Worm (Caenorhabditis elegans) whole organism, young adult: ENCODE results near the gene ubh-2.
A peak's percentile ranks its signal among the peaks of the same experiment; 100 is the strongest.

Experiments
- B0019.2 ChIP-seq: fragments of 200-800 bp; sonication (Bioruptor generic); conservative IDR thresholded peaks from 2 replicates; pipeline ENCODE4 v1.3.6; 2022; ENCODE audit warnings: missing genetic modification reagents, missing genetic modification characterization, missing compliant biosample characterization
- B0035.1 ChIP-seq: sonication (generic microtip); optimal IDR thresholded peaks from 2 replicates; lab custom pipeline; 2016; ENCODE audit warnings: missing genetic modification characterization, mild to moderate bottlenecking, missing compliant biosample characterization, missing genotype, missing genetic modification reagents
- B0336.3 ChIP-seq: fragments of 200-800 bp; sonication (Bioruptor generic); IDR thresholded peaks from 2 replicates; pipeline ENCODE4 v1.3.6; 2022; ENCODE audit warnings: missing genetic modification characterization, missing compliant biosample characterization
- F57A8.1 ChIP-seq: fragments of 200-800 bp; sonication (Bioruptor generic); optimal IDR thresholded peaks from 2 replicates; lab custom pipeline; 2018; ENCODE audit warnings: mild to moderate bottlenecking, missing genetic modification characterization, moderate library complexity, missing compliant biosample characterization
- K12H6.12 ChIP-seq: fragments of 200-800 bp; sonication (Bioruptor generic); optimal IDR thresholded peaks from 2 replicates; lab custom pipeline; 2018; ENCODE audit warnings: mild to moderate bottlenecking, missing genetic modification characterization, missing compliant biosample characterization
- T26A5.8 ChIP-seq: sonication (generic microtip); optimal IDR thresholded peaks from 2 replicates; lab custom pipeline; 2016; ENCODE audit warnings: missing genetic modification characterization, missing compliant biosample characterization
- Y53G8AR.9 ChIP-seq: fragments of 200-800 bp; sonication (Bioruptor generic); conservative IDR thresholded peaks from 2 replicates; pipeline ENCODE4 v1.3.6; 2022; ENCODE audit warnings: missing genetic modification reagents, missing genetic modification characterization, missing compliant biosample characterization
- Y56A3A.18 ChIP-seq: fragments of 200-800 bp; sonication (Bioruptor generic); IDR thresholded peaks from 2 replicates; pipeline ENCODE4 v1.3.6; 2022; ENCODE audit warnings: missing genetic modification reagents, missing genetic modification characterization, missing compliant biosample characterization
- atf-7 ChIP-seq: sonication (generic microtip); optimal IDR thresholded peaks from 2 replicates; lab custom pipeline; 2017; ENCODE audit warnings: mild to moderate bottlenecking, missing genetic modification characterization, missing compliant biosample characterization
- cebp-2 ChIP-seq: fragments of 200-800 bp; sonication (Bioruptor generic); IDR thresholded peaks from 2 replicates; pipeline ENCODE4 v1.3.6; 2022; ENCODE audit warnings: missing genetic modification characterization, missing compliant biosample characterization
- ceh-58 ChIP-seq: fragments of 200-800 bp; sonication (Bioruptor generic); IDR thresholded peaks from 2 replicates; pipeline ENCODE4 v1.3.6; 2022; ENCODE audit warnings: missing genetic modification characterization, missing compliant biosample characterization
- ceh-91 ChIP-seq: fragments of 200-800 bp; sonication (Bioruptor generic); IDR thresholded peaks from 2 replicates; pipeline ENCODE4 v1.3.6; 2022; ENCODE audit warnings: missing genetic modification reagents, missing genetic modification characterization, missing compliant biosample characterization
- dox-1 ChIP-seq: fragments of 200-800 bp; sonication (Bioruptor generic); IDR thresholded peaks from 2 replicates; pipeline ENCODE4 v1.3.6; 2022; ENCODE audit warnings: missing genetic modification reagents, missing genetic modification characterization, missing compliant biosample characterization
- dpff-1 ChIP-seq: sonication (generic microtip); optimal IDR thresholded peaks from 2 replicates; lab custom pipeline; 2017; ENCODE audit warnings: mild to moderate bottlenecking, missing genetic modification characterization, missing compliant biosample characterization
- egl-44 ChIP-seq: fragments of 200-800 bp; sonication (Bioruptor generic); IDR thresholded peaks from 2 replicates; pipeline ENCODE4 v1.3.6; 2022; ENCODE audit warnings: missing genetic modification reagents, missing genetic modification characterization, missing compliant biosample characterization
- hsf-1 ChIP-seq: fragments of 200-800 bp; sonication (Bioruptor generic); IDR thresholded peaks from 2 replicates; pipeline ENCODE4 v1.3.6; 2022; ENCODE audit warnings: missing genetic modification reagents, missing genetic modification characterization, missing compliant biosample characterization
- let-607 ChIP-seq, 2 experiments: fragments of 200-800 bp in 1 of 2; sonication (Bioruptor generic) in 1 of 2; sonication (generic microtip) in 1 of 2; optimal IDR thresholded peaks; 2 replicates each; lab custom pipeline; 2016 to 2018; ENCODE audit warnings: mild to moderate bottlenecking in 2 of 2, missing compliant biosample characterization in 2 of 2, missing genetic modification characterization in 2 of 2, moderate library complexity in 2 of 2, missing genotype in 1 of 2
- lin-54 ChIP-seq: fragments of 200-800 bp; sonication (Bioruptor generic); optimal IDR thresholded peaks from 2 replicates; lab custom pipeline; 2018; ENCODE audit warnings: mild to moderate bottlenecking, missing genetic modification characterization, missing compliant biosample characterization
- madf-10 ChIP-seq: sonication (generic microtip); optimal IDR thresholded peaks from 2 replicates; lab custom pipeline; 2016; ENCODE audit warnings: mild to moderate bottlenecking, missing genetic modification characterization, missing compliant biosample characterization
- madf-3 ChIP-seq: fragments of 200-800 bp; sonication (Bioruptor generic); IDR thresholded peaks from 2 replicates; pipeline ENCODE4 v1.3.6; 2022; ENCODE audit warnings: missing genetic modification reagents, missing genetic modification characterization, missing compliant biosample characterization
- madf-8 ChIP-seq: fragments of 200-800 bp; sonication (Bioruptor generic); conservative IDR thresholded peaks from 2 replicates; pipeline ENCODE4 v1.3.6; 2022; ENCODE audit warnings: missing genetic modification reagents, missing genetic modification characterization, missing compliant biosample characterization
- nfyb-1 ChIP-seq: fragments of 200-800 bp; sonication (Bioruptor generic); IDR thresholded peaks from 2 replicates; pipeline ENCODE4 v1.3.6; 2022; ENCODE audit warnings: missing genetic modification reagents, missing genetic modification characterization, missing compliant biosample characterization
- nhr-80 ChIP-seq: sonication (generic microtip); optimal IDR thresholded peaks from 2 replicates; lab custom pipeline; 2016; ENCODE audit warnings: missing genetic modification characterization, missing compliant biosample characterization
- nhr-90 ChIP-seq: sonication (generic microtip); optimal IDR thresholded peaks from 2 replicates; lab custom pipeline; 2016; ENCODE audit warnings: missing genotype, mild to moderate bottlenecking, missing genetic modification characterization, missing compliant biosample characterization
- pha-4 ChIP-seq: fragments of 150-350 bp; sonication (generic microtip); optimal IDR thresholded peaks from 2 replicates; lab custom pipeline; 2014; ENCODE audit warnings: missing biosample characterization, missing genetic modification reagents, missing genetic modification characterization
- sptf-2 ChIP-seq: fragments of 200-800 bp; sonication (Bioruptor generic); optimal IDR thresholded peaks from 2 replicates; lab custom pipeline; 2018; ENCODE audit warnings: mild to moderate bottlenecking, missing genetic modification characterization, missing compliant biosample characterization
- xnd-1 ChIP-seq: sonication (generic microtip); optimal IDR thresholded peaks from 2 replicates; lab custom pipeline; 2016; ENCODE audit warnings: missing genotype, missing genetic modification reagents, missing genetic modification characterization, missing compliant biosample characterization
- ztf-25 ChIP-seq: fragments of 200-800 bp; sonication (Bioruptor generic); IDR thresholded peaks from 2 replicates; pipeline ENCODE4 v1.3.6; 2022; ENCODE audit warnings: missing genetic modification reagents, missing genetic modification characterization, missing compliant biosample characterization

The ubh-2 gene

DNA sequence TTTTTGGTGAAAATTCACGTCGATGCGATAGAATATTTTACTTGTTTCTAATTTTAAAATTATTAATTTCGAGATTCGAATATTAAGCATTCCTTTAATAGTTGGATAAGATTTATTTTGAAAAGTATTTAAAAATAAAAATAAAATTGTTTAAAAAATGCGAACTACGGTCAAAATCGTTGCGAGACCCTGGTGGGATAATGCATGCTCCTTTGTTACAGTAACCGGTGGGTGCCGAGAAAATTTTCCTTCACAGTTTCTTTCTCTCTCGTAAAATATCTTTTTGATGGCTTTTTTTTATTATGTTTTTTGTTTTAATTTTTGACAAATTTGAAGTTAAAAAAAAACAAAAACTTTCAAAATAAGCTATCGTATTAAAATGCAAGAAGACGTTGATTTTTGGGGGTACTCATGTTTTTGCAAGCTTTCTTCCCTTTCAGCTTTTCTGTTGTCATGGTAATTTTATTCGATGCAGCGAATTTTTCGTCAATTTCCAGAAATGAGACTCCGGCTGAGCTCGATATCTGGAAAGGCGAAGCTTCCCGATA, 12.9 kb downstream of the ubh-2 start, which contains the start of gene dgtr-1 (continued):
- peak; percentile 77 for TF ChIP-seq madf-8 (GFP tag; lab: Robert Waterston, UW)
- TF ChIP-seq ceh-91 (GFP tag; lab: Robert Waterston, UW) = peak; percentile 67

DNA sequence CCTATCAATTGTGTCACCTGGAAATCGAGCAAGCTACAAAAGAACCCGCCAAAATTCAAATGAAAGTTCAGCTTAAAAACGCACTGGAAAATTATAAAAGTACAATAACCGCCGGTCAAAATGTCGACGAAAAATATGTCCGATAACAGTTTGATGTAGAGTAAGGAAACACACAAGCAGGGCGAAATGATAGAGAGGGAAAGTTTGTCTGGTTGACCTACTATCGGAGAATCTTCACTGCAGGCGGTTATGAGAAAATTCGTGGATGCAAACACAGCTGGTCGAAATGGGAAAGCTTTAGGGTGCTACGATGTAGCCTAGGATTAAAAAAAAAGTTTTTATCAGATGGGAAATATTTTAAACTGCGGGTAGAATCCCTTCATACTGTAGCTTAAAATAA, 14.3 kb downstream of the ubh-2 start:
- TF ChIP-seq dpff-1 (tag; lab: Kevin White, UChicago) = no peak
- TF ChIP-seq lin-54 (GFP tag; lab: Kevin White, UChicago) = no peak
- peak; percentile 26 for TF ChIP-seq nhr-80 (tag; lab: Kevin White, UChicago)
- TF ChIP-seq T26A5.8 (tag; lab: Kevin White, UChicago) = no peak

DNA sequence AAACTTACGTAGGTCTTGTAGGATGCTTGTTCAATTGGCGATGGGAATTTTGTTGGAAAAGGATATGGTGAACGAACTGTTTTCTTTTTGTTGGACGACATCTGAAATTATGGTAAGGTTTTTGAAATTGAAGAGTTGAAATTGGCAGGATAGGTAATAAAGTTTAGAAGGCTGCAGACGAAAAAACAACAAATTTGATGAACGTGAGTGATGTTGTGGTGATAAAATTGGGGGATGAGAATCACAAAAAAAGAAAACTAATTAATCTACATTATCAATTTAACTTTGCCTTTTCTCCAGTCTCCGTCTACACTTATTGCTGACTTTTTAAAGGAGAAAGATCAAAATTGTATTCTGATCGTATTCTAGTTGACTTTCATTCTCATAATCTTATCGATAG, 15.8 kb downstream of the ubh-2 start, which contains the start of gene cpt-6:
TSS of gene cpt-6 (minus strand) at position 101 of the 400 bp plus-strand sequence.
- TF ChIP-seq B0336.3 (GFP tag; lab: Robert Waterston, UW) = no peak
- TF ChIP-seq, all 124 proteins: peak for 0

DNA sequence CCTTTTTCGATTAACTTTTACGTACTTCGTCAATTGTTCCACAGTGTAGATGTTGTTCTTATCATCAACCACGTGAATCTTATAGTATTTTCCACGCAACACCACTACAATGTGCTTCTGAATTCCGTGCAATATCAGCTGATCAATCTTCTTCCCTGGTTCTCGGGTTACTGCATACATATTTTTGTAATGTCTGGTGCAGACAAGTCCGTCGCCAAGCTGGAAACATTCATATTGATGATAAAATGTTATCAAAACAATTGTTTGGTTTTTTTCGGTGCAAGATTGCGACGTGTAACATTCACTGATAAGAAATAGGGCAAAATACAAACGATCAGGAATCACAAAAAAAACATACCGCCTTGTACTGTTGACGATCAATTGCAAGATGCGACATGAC, 17.1 kb downstream of the ubh-2 start:
- TF ChIP-seq xnd-1 (tag; lab: Kevin White, UChicago) = no peak
- TF ChIP-seq nhr-80 (tag; lab: Kevin White, UChicago) = peak; percentile 65

DNA sequence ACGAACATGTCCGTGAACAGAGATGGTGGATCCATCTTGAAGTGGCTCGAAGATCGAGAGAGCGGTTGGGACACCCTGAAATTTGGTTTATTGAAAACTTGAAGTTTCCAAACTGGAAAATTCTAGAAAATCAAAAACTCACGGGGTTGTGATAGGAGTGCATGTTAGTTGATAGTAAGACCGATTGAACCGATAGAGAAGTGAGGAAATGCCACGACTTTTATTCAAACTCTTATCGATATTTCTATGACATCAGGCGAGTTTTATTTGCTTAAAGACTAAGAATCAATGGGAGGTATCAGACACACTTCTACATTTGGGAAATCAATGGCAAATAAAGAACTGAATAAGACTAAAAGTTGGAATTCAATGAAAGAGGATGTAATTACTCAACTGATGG, 20.8 kb downstream of the ubh-2 start, which contains the start of gene lec-10:
TSS of gene lec-10 (minus strand) at position 272 of the 400 bp plus-strand sequence.
- TF ChIP-seq B0019.2 (no peak), madf-3 (GFP tag; lab: Robert Waterston, UW) (no peak), atf-7 (tag; lab: Kevin White, UChicago) (peak; percentile 55), ztf-25 (GFP tag; lab: Robert Waterston, UW) (no peak), B0035.1 (tag; lab: Kevin White, UChicago) (no peak), nhr-80 (tag; lab: Kevin White, UChicago) (peak; percentile 84), dox-1 (GFP tag; lab: Robert Waterston, UW) (0 out of 2 replicates have a peak, but pooled peaks have one; percentile 4), hsf-1 (peak; percentile 60; the same call in 1 of the 2 replicates)

DNA sequence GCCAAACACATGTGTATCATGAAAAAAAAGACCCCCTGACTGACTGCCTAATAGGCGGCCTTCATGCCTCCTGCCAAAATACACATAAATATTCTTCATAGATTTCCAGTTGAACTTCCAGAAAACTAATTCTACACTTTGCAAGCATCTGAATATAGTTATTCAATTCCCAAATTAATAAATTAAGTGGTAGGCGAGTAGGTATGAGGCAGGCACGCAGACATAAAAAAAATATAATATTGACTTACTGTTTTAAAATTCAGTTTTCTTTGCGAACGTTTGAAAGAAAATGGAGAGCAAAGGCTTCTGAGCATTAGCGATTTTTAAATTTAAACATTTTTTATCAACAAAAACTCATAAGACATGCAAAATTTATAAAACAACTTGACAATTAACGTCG, 21.7 kb downstream of the ubh-2 start:
- TF ChIP-seq pha-4 (no peak), cebp-2 (GFP tag; lab: Robert Waterston, UW) (0 out of 2 replicates have a peak, but pooled peaks have one; percentile 30), ceh-58 (GFP tag; lab: Robert Waterston, UW) (no peak), nhr-90 (tag; lab: Kevin White, UChicago) (peak; percentile 26), F57A8.1 (GFP tag; lab: Kevin White, UChicago) (no peak), sptf-2 (GFP tag; lab: Kevin White, UChicago) (no peak), dox-1 (GFP tag; lab: Robert Waterston, UW) (peak; percentile 22; the same call in 1 of the 2 replicates), nfyb-1 (GFP tag; lab: Robert Waterston, UW) (0 out of 2 replicates have a peak, but pooled peaks have one; percentile 32), K12H6.12 (tag; lab: Kevin White, UChicago) (no peak), nhr-80 (tag; lab: Kevin White, UChicago) (peak; percentile 6), madf-10 (tag; lab: Kevin White, UChicago) (peak; percentile 14), egl-44 (GFP tag; lab: Robert Waterston, UW) (0 out of 2 replicates have a peak, but pooled peaks have one; percentile 24), atf-7 (tag; lab: Kevin White, UChicago) (peak; percentile 10), Y56A3A.18 (0 out of 2 replicates have a peak, but pooled peaks have one; percentile 7), let-607 (tag; optimal IDR thresholded peaks at IDR 0.05; lab: Kevin White, UChicago) (peak in 1 of 2 experiments; percentile 48), Y53G8AR.9 (0 out of 2 replicates have a peak, but pooled peaks have one; percentile 26)
